Worm (Caenorhabditis elegans): ENCODE measurements around the gene F57F4.2.

- TF ChIP-seq T22C8.4 (GFP tag; IDR thresholded peaks at IDR 0.05): no peak
- no peak for TF ChIP-seq cog-1 (tag; optimal IDR thresholded peaks at IDR 0.05)
- no peak for TF ChIP-seq tab-1 (GFP tag; IDR thresholded peaks at IDR 0.05)
- TF ChIP-seq med-1 (GFP tag; optimal IDR thresholded peaks at IDR 0.05; ENCODE audit: insufficient read depth): no peak
Measured at ce11 chrV:6357236-6357635, 32.3 kb downstream of the F57F4.2 start.
